Worm (Caenorhabditis elegans) whole organism, young adult: ENCODE data around the gene nep-20.

Experiments used
- B0019.2 ChIP-seq: fragments of 200-800 bp; sonication (Bioruptor generic); conservative IDR thresholded peaks from 2 replicates; pipeline ENCODE4 v1.3.6; 2022; ENCODE audit warnings: missing genetic modification reagents, missing genetic modification characterization, missing compliant biosample characterization
- B0336.3 ChIP-seq: fragments of 200-800 bp; sonication (Bioruptor generic); IDR thresholded peaks from 2 replicates; pipeline ENCODE4 v1.3.6; 2022; ENCODE audit warnings: missing genetic modification characterization, missing compliant biosample characterization
- C06A6.2 ChIP-seq: fragments of 200-800 bp; sonication (Bioruptor generic); conservative IDR thresholded peaks from 2 replicates; pipeline ENCODE4 v1.3.6; 2022; ENCODE audit warnings: missing genetic modification characterization, missing compliant biosample characterization
- F10E7.11 ChIP-seq: sonication (generic microtip); optimal IDR thresholded peaks from 2 replicates; lab custom pipeline; 2017; ENCODE audit warnings: mild to moderate bottlenecking, missing genetic modification characterization, moderate library complexity, missing compliant biosample characterization
- F39B2.1 ChIP-seq: fragments of 200-800 bp; sonication (Bioruptor generic); IDR thresholded peaks from 2 replicates; pipeline ENCODE4 v1.3.6; 2022; ENCODE audit warnings: missing genetic modification reagents, missing genetic modification characterization, missing compliant biosample characterization
- F49E8.2 ChIP-seq: sonication (generic microtip); optimal IDR thresholded peaks from 3 replicates; lab custom pipeline; 2017; ENCODE audit warnings: missing genetic modification characterization, mild to moderate bottlenecking, missing compliant biosample characterization, antibody characterized with exemption, moderate library complexity; ENCODE audit not compliant: insufficient read depth
- F57A8.1 ChIP-seq: fragments of 200-800 bp; sonication (Bioruptor generic); optimal IDR thresholded peaks from 2 replicates; lab custom pipeline; 2018; ENCODE audit warnings: mild to moderate bottlenecking, missing genetic modification characterization, moderate library complexity, missing compliant biosample characterization
- K12H6.12 ChIP-seq: fragments of 200-800 bp; sonication (Bioruptor generic); optimal IDR thresholded peaks from 2 replicates; lab custom pipeline; 2018; ENCODE audit warnings: mild to moderate bottlenecking, missing genetic modification characterization, missing compliant biosample characterization
- T07F8.4 ChIP-seq: sonication (generic microtip); optimal IDR thresholded peaks from 2 replicates; lab custom pipeline; 2016; ENCODE audit warnings: mild to moderate bottlenecking, missing genetic modification characterization, moderate library complexity, missing compliant biosample characterization
- Y56A3A.18 ChIP-seq: fragments of 200-800 bp; sonication (Bioruptor generic); IDR thresholded peaks from 2 replicates; pipeline ENCODE4 v1.3.6; 2022; ENCODE audit warnings: missing genetic modification reagents, missing genetic modification characterization, missing compliant biosample characterization
- Y67H2A.10 ChIP-seq: fragments of 200-800 bp; sonication (Bioruptor generic); conservative IDR thresholded peaks from 2 replicates; pipeline ENCODE4 v1.3.6; 2022; ENCODE audit warnings: missing genetic modification reagents, missing genetic modification characterization, missing compliant biosample characterization
- ZK185.1 ChIP-seq: sonication (generic microtip); optimal IDR thresholded peaks from 2 replicates; lab custom pipeline; 2016; ENCODE audit warnings: mild to moderate bottlenecking, missing genetic modification characterization, missing compliant biosample characterization; ENCODE audit not compliant: poor library complexity, severe bottlenecking
- akir-1 ChIP-seq: fragments of 200-800 bp; sonication (Bioruptor generic); optimal IDR thresholded peaks from 2 replicates; lab custom pipeline; 2018; ENCODE audit warnings: mild to moderate bottlenecking, missing genetic modification characterization, moderate library complexity, missing compliant biosample characterization
- atf-7 ChIP-seq: sonication (generic microtip); optimal IDR thresholded peaks from 2 replicates; lab custom pipeline; 2017; ENCODE audit warnings: mild to moderate bottlenecking, missing genetic modification characterization, missing compliant biosample characterization
- attf-3 ChIP-seq: fragments of 200-800 bp; sonication (Bioruptor generic); conservative IDR thresholded peaks from 2 replicates; pipeline ENCODE4 v1.3.6; 2022; ENCODE audit warnings: missing genetic modification reagents, missing genetic modification characterization, missing compliant biosample characterization
- ccch-3 ChIP-seq: fragments of 200-800 bp; sonication (Bioruptor generic); optimal IDR thresholded peaks from 2 replicates; lab custom pipeline; 2018; ENCODE audit warnings: mild to moderate bottlenecking, missing genetic modification characterization, missing compliant biosample characterization
- cebp-2 ChIP-seq: fragments of 200-800 bp; sonication (Bioruptor generic); IDR thresholded peaks from 2 replicates; pipeline ENCODE4 v1.3.6; 2022; ENCODE audit warnings: missing genetic modification characterization, missing compliant biosample characterization
- ceh-100 ChIP-seq: fragments of 200-800 bp; sonication (Bioruptor generic); IDR thresholded peaks from 2 replicates; pipeline ENCODE4 v1.3.6; 2022; ENCODE audit warnings: missing genetic modification reagents, missing genetic modification characterization, missing compliant biosample characterization
- ceh-79 ChIP-seq: sonication (generic microtip); optimal IDR thresholded peaks from 2 replicates; lab custom pipeline; 2017; ENCODE audit warnings: mild to moderate bottlenecking, missing genetic modification characterization, missing compliant biosample characterization
- dpff-1 ChIP-seq: sonication (generic microtip); optimal IDR thresholded peaks from 2 replicates; lab custom pipeline; 2017; ENCODE audit warnings: mild to moderate bottlenecking, missing genetic modification characterization, missing compliant biosample characterization
- dpl-1 ChIP-seq: fragments of 150-350 bp; optimal IDR thresholded peaks from 2 replicates; lab custom pipeline; 2014; ENCODE audit warnings: missing biosample characterization, missing genetic modification reagents, missing genetic modification characterization
- efl-1 ChIP-seq: fragments of 150-350 bp; optimal IDR thresholded peaks from 2 replicates; lab custom pipeline; 2014; ENCODE audit warnings: missing biosample characterization, missing genetic modification reagents, missing genetic modification characterization
- egl-18 ChIP-seq: fragments of 200-800 bp; sonication (Bioruptor generic); IDR thresholded peaks from 2 replicates; pipeline ENCODE4 v1.3.6; 2022; ENCODE audit warnings: missing genetic modification reagents, missing genetic modification characterization, missing compliant biosample characterization
- egrh-3 ChIP-seq: fragments of 200-800 bp; sonication (Bioruptor generic); IDR thresholded peaks from 2 replicates; pipeline ENCODE4 v1.3.6; 2022; ENCODE audit warnings: missing genetic modification reagents, missing genetic modification characterization, missing compliant biosample characterization
- ets-4 ChIP-seq: fragments of 200-800 bp; sonication (Bioruptor generic); optimal IDR thresholded peaks from 2 replicates; lab custom pipeline; 2018; ENCODE audit warnings: mild to moderate bottlenecking, missing genetic modification characterization, missing compliant biosample characterization
- hlh-26 ChIP-seq: fragments of 200-800 bp; sonication (Bioruptor generic); conservative IDR thresholded peaks from 2 replicates; pipeline ENCODE4 v1.3.6; 2022; ENCODE audit warnings: missing genetic modification reagents, missing genetic modification characterization, missing compliant biosample characterization
- hmg-1.2 ChIP-seq: fragments of 200-800 bp; sonication (Bioruptor generic); IDR thresholded peaks from 2 replicates; pipeline ENCODE4 v1.3.6; 2022; ENCODE audit warnings: missing genetic modification reagents, missing genetic modification characterization, missing compliant biosample characterization
- hsf-1 ChIP-seq: fragments of 200-800 bp; sonication (Bioruptor generic); IDR thresholded peaks from 2 replicates; pipeline ENCODE4 v1.3.6; 2022; ENCODE audit warnings: missing genetic modification reagents, missing genetic modification characterization, missing compliant biosample characterization
- lin-40 ChIP-seq: sonication (generic microtip); optimal IDR thresholded peaks from 2 replicates; lab custom pipeline; 2016; ENCODE audit warnings: missing genetic modification characterization, mild to moderate bottlenecking, missing compliant biosample characterization, missing genotype, missing genetic modification reagents
- lir-1 ChIP-seq: fragments of 200-800 bp; sonication (Bioruptor generic); conservative IDR thresholded peaks from 2 replicates; pipeline ENCODE4 v1.3.6; 2022; ENCODE audit warnings: missing genetic modification reagents, missing genetic modification characterization, missing compliant biosample characterization
- lsl-1 ChIP-seq: fragments of 200-800 bp; sonication (Bioruptor generic); optimal IDR thresholded peaks from 2 replicates; lab custom pipeline; 2018; ENCODE audit warnings: mild to moderate bottlenecking, missing genetic modification characterization, moderate library complexity, missing compliant biosample characterization
- madf-10 ChIP-seq: sonication (generic microtip); optimal IDR thresholded peaks from 2 replicates; lab custom pipeline; 2016; ENCODE audit warnings: mild to moderate bottlenecking, missing genetic modification characterization, missing compliant biosample characterization
- madf-8 ChIP-seq: fragments of 200-800 bp; sonication (Bioruptor generic); conservative IDR thresholded peaks from 2 replicates; pipeline ENCODE4 v1.3.6; 2022; ENCODE audit warnings: missing genetic modification reagents, missing genetic modification characterization, missing compliant biosample characterization
- mcd-1 ChIP-seq: fragments of 200-800 bp; sonication (Bioruptor generic); IDR thresholded peaks from 2 replicates; pipeline ENCODE4 v1.3.6; 2022; ENCODE audit warnings: missing genetic modification reagents, missing genetic modification characterization, missing compliant biosample characterization
- mes-4 ChIP-seq: sonication (generic microtip); optimal IDR thresholded peaks from 2 replicates; lab custom pipeline; 2016; ENCODE audit warnings: missing genotype, missing genetic modification characterization, missing compliant biosample characterization
- nfya-1 ChIP-seq: sonication (generic microtip); optimal IDR thresholded peaks from 2 replicates; lab custom pipeline; 2017; ENCODE audit warnings: antibody characterized with exemption, missing compliant biosample characterization, missing genetic modification characterization, borderline replicate concordance; ENCODE audit not compliant: insufficient read depth
- nhr-80 ChIP-seq: sonication (generic microtip); optimal IDR thresholded peaks from 2 replicates; lab custom pipeline; 2016; ENCODE audit warnings: missing genetic modification characterization, missing compliant biosample characterization
- nhr-90 ChIP-seq: sonication (generic microtip); optimal IDR thresholded peaks from 2 replicates; lab custom pipeline; 2016; ENCODE audit warnings: missing genotype, mild to moderate bottlenecking, missing genetic modification characterization, missing compliant biosample characterization
- pbrm-1 ChIP-seq: fragments of 200-800 bp; sonication (Bioruptor generic); IDR thresholded peaks from 2 replicates; pipeline ENCODE4 v1.3.6; 2022; ENCODE audit warnings: missing genetic modification reagents, missing genetic modification characterization, missing compliant biosample characterization
- repo-1 ChIP-seq: sonication (generic microtip); optimal IDR thresholded peaks from 2 replicates; lab custom pipeline; 2017; ENCODE audit warnings: mild to moderate bottlenecking, missing genetic modification characterization, missing compliant biosample characterization
- rpc-1 ChIP-seq, 2 experiments: fragments of 150-350 bp in 1 of 2; sonication (generic microtip) in 1 of 2; optimal IDR thresholded peaks; 2 replicates each; lab custom pipeline; 2014 to 2018; ENCODE audit warnings: missing biosample characterization in 1 of 2, missing genetic modification characterization in 1 of 2, missing genetic modification reagents in 1 of 2, missing genotype in 1 of 2
- snpc-1.3 ChIP-seq: sonication (generic microtip); optimal IDR thresholded peaks from 2 replicates; lab custom pipeline; 2017; ENCODE audit warnings: missing genetic modification characterization, mild to moderate bottlenecking, missing compliant biosample characterization, antibody characterized with exemption, moderate library complexity, missing genotype, missing genetic modification reagents; ENCODE audit not compliant: insufficient read depth
- snpc-3.4 ChIP-seq: sonication (generic microtip); optimal IDR thresholded peaks from 2 replicates; lab custom pipeline; 2017; ENCODE audit warnings: missing genetic modification characterization, mild to moderate bottlenecking, missing compliant biosample characterization, antibody characterized with exemption, moderate library complexity, missing genotype, missing genetic modification reagents
- snpc-4 ChIP-seq, 5 experiments: fragments of 150-350 bp in 1 of 5; sonication (generic microtip) in 4 of 5; optimal IDR thresholded peaks; 2 replicates each; lab custom pipeline; 2014 to 2018; ENCODE audit warnings: missing genetic modification characterization in 5 of 5, missing biosample characterization in 3 of 5, antibody characterized with exemption in 2 of 5, mild to moderate bottlenecking in 2 of 5, missing compliant biosample characterization in 2 of 5, missing genotype in 2 of 5, moderate library complexity in 2 of 5, missing genetic modification reagents in 1 of 5
- unc-130 ChIP-seq: sonication (generic microtip); optimal IDR thresholded peaks from 2 replicates; lab custom pipeline; 2016; ENCODE audit warnings: missing genetic modification reagents, missing genetic modification characterization, missing compliant biosample characterization
- ztf-22 ChIP-seq: fragments of 200-800 bp; sonication (Bioruptor generic); optimal IDR thresholded peaks from 2 replicates; lab custom pipeline; 2018; ENCODE audit warnings: mild to moderate bottlenecking, missing genetic modification characterization, moderate library complexity, missing compliant biosample characterization
- ztf-26 ChIP-seq: sonication (generic microtip); optimal IDR thresholded peaks from 2 replicates; lab custom pipeline; 2017; ENCODE audit warnings: missing genetic modification characterization, missing compliant biosample characterization

nep-20 gene

ce11 chrII:3439244-3439698 is 43.9 kb upstream of the nep-20 start (continued):
- TF ChIP-seq lsl-1 (GFP tag; lab: Kevin White, UChicago) (peak; percentile 65), B0019.2 (peak; percentile 49; the same call in 1 of the 2 replicates), madf-10 (peak; percentile 55), rpc-1 (optimal IDR thresholded peaks at IDR 0.05; lab: Kevin White, UChicago) (peak; percentile 90), rpc-1 (tag; optimal IDR thresholded peaks at IDR 0.05; lab: Kevin White, UChicago) (peak; percentile 87), lin-40 (tag; lab: Kevin White, UChicago) (no peak), ZK185.1 (tag; lab: Kevin White, UChicago) (no peak), egl-18 (no peak), snpc-3.4 (tag; lab: Kevin White, UChicago) (peak; percentile 11), T07F8.4 (tag; lab: Kevin White, UChicago) (peak; percentile 80), nhr-80 (tag; lab: Kevin White, UChicago) (peak; percentile 79), hsf-1 (GFP tag; lab: Robert Waterston, UW) (no peak), F57A8.1 (GFP tag; lab: Kevin White, UChicago) (peak; percentile 81), C06A6.2 (GFP tag; lab: Robert Waterston, UW) (peak; percentile 30; the same call in 1 of the 2 replicates), mcd-1 (GFP tag; lab: Robert Waterston, UW) (peak; percentile 80), Y56A3A.18 (peak; percentile 87), snpc-4 (GFP tag; optimal IDR thresholded peaks at IDR 0.05; lab: Kevin White, UChicago) (peak; percentile 58), snpc-4 (tag; optimal IDR thresholded peaks at IDR 0.05; lab: Kevin White, UChicago) (peak in 3 of 4 experiments; percentile 47 to 66 (median 60)), cebp-2 (GFP tag; lab: Robert Waterston, UW) (0 out of 2 replicates have a peak, but pooled peaks have one; percentile 46), F39B2.1 (no peak), ccch-3 (GFP tag; lab: Kevin White, UChicago) (no peak), nhr-90 (peak; percentile 92), atf-7 (tag; lab: Kevin White, UChicago) (peak; percentile 75), madf-8 (GFP tag; lab: Robert Waterston, UW) (no peak), F10E7.11 (peak; percentile 65), hmg-1.2 (peak; percentile 74), efl-1 (GFP tag; lab: Kevin White, UChicago) (no peak), ets-4 (GFP tag; lab: Kevin White, UChicago) (peak; percentile 33), ztf-26 (peak; percentile 84), dpl-1 (GFP tag; lab: Kevin White, UChicago) (no peak), unc-130 (GFP tag; lab: Kevin White, UChicago) (peak; percentile 19), egrh-3 (peak; percentile 92), F49E8.2 (tag; lab: Kevin White, UChicago) (no peak), snpc-1.3 (tag; lab: Kevin White, UChicago) (peak; percentile 52), nfya-1 (no peak), dpff-1 (tag; lab: Kevin White, UChicago) (no peak), B0336.3 (GFP tag; lab: Robert Waterston, UW) (peak; percentile 84; the same call in 1 of the 2 replicates), ceh-79 (tag; lab: Kevin White, UChicago) (peak; percentile 75), ztf-22 (GFP tag; lab: Kevin White, UChicago) (no peak), pbrm-1 (GFP tag; lab: Robert Waterston, UW) (peak; percentile 81), hlh-26 (no peak), attf-3 (GFP tag; lab: Robert Waterston, UW) (no peak), mes-4 (tag; lab: Kevin White, UChicago) (peak; percentile 40), lir-1 (no peak), K12H6.12 (tag; lab: Kevin White, UChicago) (peak; percentile 44), repo-1 (tag; lab: Kevin White, UChicago) (peak; percentile 82), ceh-100 (GFP tag; lab: Robert Waterston, UW) (peak; percentile 57; the same call in 1 of the 2 replicates), akir-1 (GFP tag; lab: Kevin White, UChicago) (no peak), Y67H2A.10 (GFP tag; lab: Robert Waterston, UW) (no peak)
